Worm (Caenorhabditis elegans) whole organism, L1 larva: Measurements from ENCODE around the gene twk-7.

Experiments used
- F16B12.6 ChIP-seq: fragments of 150-350 bp; optimal IDR thresholded peaks from 2 replicates; lab custom pipeline; 2014; ENCODE audit warnings: missing biosample characterization, missing genetic modification characterization
- Y116A8C.19 ChIP-seq: sonication (generic microtip); optimal IDR thresholded peaks from 2 replicates; lab custom pipeline; 2016; ENCODE audit warnings: missing compliant biosample characterization, missing genetic modification characterization, borderline replicate concordance
- ama-1 ChIP-seq: fragments of 150-350 bp; optimal IDR thresholded peaks from 2 replicates; lab custom pipeline; 2014
- ceh-82 ChIP-seq, 3 experiments: fragments of 150-350 bp in 1 of 3; sonication (generic microtip) in 2 of 3; optimal IDR thresholded peaks; 2 replicates each; lab custom pipeline; 2014 to 2017; ENCODE audit warnings: missing biosample characterization in 3 of 3, missing genetic modification characterization in 3 of 3
- ceh-88 ChIP-seq: fragments of 200-800 bp; sonication (Bioruptor generic); IDR thresholded peaks from 2 replicates; pipeline ENCODE4 v1.3.6; 2022; ENCODE audit warnings: missing genetic modification characterization, missing compliant biosample characterization
- ceh-90 ChIP-seq: sonication (generic microtip); optimal IDR thresholded peaks from 2 replicates; lab custom pipeline; 2016; ENCODE audit warnings: missing genetic modification characterization, missing compliant biosample characterization
- dsc-1 ChIP-seq: sonication (generic microtip); optimal IDR thresholded peaks from 2 replicates; lab custom pipeline; 2016; ENCODE audit warnings: mild to moderate bottlenecking, missing genetic modification characterization, missing compliant biosample characterization
- efl-1 ChIP-seq, 4 experiments: fragments of 150-350 bp; optimal IDR thresholded peaks in 3 of 4; peaks in 1 of 4; 1 replicate in 1 of 4; 2 replicates in 3 of 4; lab custom pipeline; 2014; ENCODE audit warnings: missing biosample characterization in 2 of 4, missing genetic modification characterization in 2 of 4, missing genetic modification reagents in 2 of 4
- egl-27 ChIP-seq, 2 experiments: fragments of 150-350 bp in 1 of 2; sonication (generic microtip); optimal IDR thresholded peaks; 3 replicates each; lab custom pipeline; 2017 to 2018; ENCODE audit warnings: missing biosample characterization in 2 of 2, missing genetic modification characterization in 2 of 2, missing genetic modification reagents in 2 of 2
- elt-2 ChIP-seq: sonication (generic microtip); optimal IDR thresholded peaks from 2 replicates; lab custom pipeline; 2016; ENCODE audit warnings: missing genetic modification characterization, mild to moderate bottlenecking, inconsistent platforms, missing compliant biosample characterization, missing genetic modification reagents
- elt-3 ChIP-seq, 6 experiments: fragments of 150-350 bp in 1 of 6; sonication (generic microtip); optimal IDR thresholded peaks; 2 replicates each; lab custom pipeline; 2017 to 2018; ENCODE audit warnings: missing biosample characterization in 6 of 6, missing genetic modification characterization in 6 of 6, inconsistent platforms in 1 of 6
- fkh-10 ChIP-seq: sonication (generic microtip); optimal IDR thresholded peaks from 2 replicates; lab custom pipeline; 2017; ENCODE audit warnings: missing biosample characterization, missing genetic modification reagents, missing genetic modification characterization
- fkh-8 ChIP-seq: sonication (generic microtip); optimal IDR thresholded peaks from 2 replicates; lab custom pipeline; 2016; ENCODE audit warnings: mild to moderate bottlenecking, missing genetic modification characterization, missing compliant biosample characterization
- fos-1 ChIP-seq: fragments of 150-350 bp; optimal IDR thresholded peaks from 2 replicates; lab custom pipeline; 2014; ENCODE audit warnings: missing biosample characterization, missing genetic modification characterization
- hpl-2 ChIP-seq: fragments of 150-350 bp; optimal IDR thresholded peaks from 2 replicates; lab custom pipeline; 2014; ENCODE audit warnings: missing biosample characterization, missing genetic modification reagents, missing genetic modification characterization
- irx-1 ChIP-seq: sonication (generic microtip); optimal IDR thresholded peaks from 2 replicates; lab custom pipeline; 2016; ENCODE audit warnings: missing genetic modification characterization, missing compliant biosample characterization
- isw-1 ChIP-seq: fragments of 200-800 bp; sonication (Bioruptor generic); IDR thresholded peaks from 2 replicates; pipeline ENCODE4 v1.3.6; 2022; ENCODE audit warnings: missing genetic modification characterization, missing compliant biosample characterization
- lin-13 ChIP-seq: fragments of 150-350 bp; optimal IDR thresholded peaks from 2 replicates; lab custom pipeline; 2014; ENCODE audit warnings: missing biosample characterization, missing genetic modification reagents, missing genetic modification characterization
- lin-14 ChIP-seq: fragments of 200-800 bp; sonication (Bioruptor generic); optimal IDR thresholded peaks from 2 replicates; lab custom pipeline; 2018; ENCODE audit warnings: mild to moderate bottlenecking, missing genetic modification characterization, moderate library complexity, missing compliant biosample characterization
- lin-15B ChIP-seq: fragments of 150-350 bp; sonication (generic microtip); optimal IDR thresholded peaks from 3 replicates; lab custom pipeline; 2014; ENCODE audit warnings: missing biosample characterization, missing genetic modification characterization
- lin-35 ChIP-seq, 2 experiments: fragments of 150-350 bp; optimal IDR thresholded peaks; 2 replicates each; lab custom pipeline; 2014; ENCODE audit warnings: missing biosample characterization in 2 of 2, missing genetic modification characterization in 2 of 2, missing genetic modification reagents in 2 of 2
- lsy-2 ChIP-seq, 2 experiments: fragments of 150-350 bp; optimal IDR thresholded peaks; 2 replicates each; lab custom pipeline; 2014; ENCODE audit warnings: missing biosample characterization in 2 of 2, missing genetic modification characterization in 2 of 2
- mdl-1 ChIP-seq, 2 experiments: fragments of 150-350 bp; optimal IDR thresholded peaks; 2 replicates each; lab custom pipeline; 2014 to 2017; ENCODE audit warnings: missing biosample characterization in 2 of 2, missing genetic modification characterization in 2 of 2, inconsistent platforms in 1 of 2
- mef-2 ChIP-seq: fragments of 150-350 bp; optimal IDR thresholded peaks from 2 replicates; lab custom pipeline; 2014; ENCODE audit warnings: missing biosample characterization, missing genetic modification characterization
- mep-1 ChIP-seq: fragments of 150-350 bp; optimal IDR thresholded peaks from 2 replicates; lab custom pipeline; 2014; ENCODE audit warnings: missing biosample characterization, missing genetic modification characterization
- nhr-11 ChIP-seq: fragments of 150-350 bp; optimal IDR thresholded peaks from 2 replicates; lab custom pipeline; 2014; ENCODE audit warnings: missing biosample characterization, missing genetic modification characterization
- nhr-19 ChIP-seq: fragments of 200-800 bp; sonication (Bioruptor generic); conservative IDR thresholded peaks from 2 replicates; pipeline ENCODE4 v1.3.6; 2022; ENCODE audit warnings: missing genetic modification characterization, missing compliant biosample characterization
- nhr-20 ChIP-seq: sonication (generic microtip); optimal IDR thresholded peaks from 2 replicates; lab custom pipeline; 2016; ENCODE audit warnings: mild to moderate bottlenecking, missing genetic modification characterization, missing compliant biosample characterization
- nhr-28 ChIP-seq: fragments of 150-350 bp; optimal IDR thresholded peaks from 2 replicates; lab custom pipeline; 2014; ENCODE audit warnings: missing biosample characterization, missing genetic modification characterization
- nhr-47 ChIP-seq: sonication (generic microtip); optimal IDR thresholded peaks from 2 replicates; lab custom pipeline; 2016; ENCODE audit warnings: mild to moderate bottlenecking, missing genetic modification characterization, moderate library complexity, missing compliant biosample characterization
- nhr-71 ChIP-seq: sonication (generic microtip); optimal IDR thresholded peaks from 2 replicates; lab custom pipeline; 2016; ENCODE audit warnings: mild to moderate bottlenecking, missing genetic modification characterization, moderate library complexity, missing compliant biosample characterization
- nhr-76 ChIP-seq: sonication (generic microtip); optimal IDR thresholded peaks from 2 replicates; lab custom pipeline; 2017; ENCODE audit warnings: missing biosample characterization, missing genetic modification characterization
- nhr-84 ChIP-seq: sonication (generic microtip); optimal IDR thresholded peaks from 2 replicates; lab custom pipeline; 2017; ENCODE audit warnings: missing biosample characterization, missing genetic modification characterization
- nhr-85 ChIP-seq: sonication (generic microtip); peaks from one replicate; lab custom pipeline; 2016; ENCODE audit warnings: missing genetic modification characterization, inconsistent platforms, missing compliant biosample characterization
- nhr-90 ChIP-seq: sonication (generic microtip); optimal IDR thresholded peaks from 2 replicates; lab custom pipeline; 2016; ENCODE audit warnings: mild to moderate bottlenecking, missing genetic modification characterization, missing compliant biosample characterization; ENCODE audit not compliant: poor library complexity
- pax-3 ChIP-seq: fragments of 200-800 bp; sonication (Bioruptor generic); optimal IDR thresholded peaks from 2 replicates; lab custom pipeline; 2018; ENCODE audit warnings: mild to moderate bottlenecking, missing genetic modification characterization, moderate library complexity, missing compliant biosample characterization
- rnt-1 ChIP-seq: sonication (generic microtip); optimal IDR thresholded peaks from 2 replicates; lab custom pipeline; 2016; ENCODE audit warnings: mild to moderate bottlenecking, missing genetic modification characterization, moderate library complexity, missing compliant biosample characterization
- skn-1 ChIP-seq: fragments of 150-350 bp; optimal IDR thresholded peaks from 2 replicates; lab custom pipeline; 2014; ENCODE audit warnings: missing biosample characterization, missing genetic modification characterization
- snpc-4 ChIP-seq: fragments of 150-350 bp; optimal IDR thresholded peaks from 2 replicates; lab custom pipeline; 2014; ENCODE audit warnings: missing biosample characterization, missing genetic modification characterization
- snu-23 ChIP-seq: sonication (generic microtip); optimal IDR thresholded peaks from 2 replicates; lab custom pipeline; 2016; ENCODE audit warnings: missing genetic modification characterization, missing compliant biosample characterization
- sox-4 ChIP-seq: sonication (generic microtip); optimal IDR thresholded peaks from 2 replicates; lab custom pipeline; 2016; ENCODE audit warnings: missing genetic modification characterization, missing compliant biosample characterization
- sup-37 ChIP-seq: fragments of 200-800 bp; sonication (Bioruptor generic); optimal IDR thresholded peaks from 2 replicates; lab custom pipeline; 2018; ENCODE audit warnings: mild to moderate bottlenecking, missing genetic modification characterization, missing compliant biosample characterization
- tbx-2 ChIP-seq: sonication (generic microtip); optimal IDR thresholded peaks from 2 replicates; lab custom pipeline; 2016; ENCODE audit warnings: missing genetic modification characterization, missing compliant biosample characterization
- unc-130 ChIP-seq: fragments of 150-350 bp; optimal IDR thresholded peaks from 2 replicates; lab custom pipeline; 2017; ENCODE audit warnings: missing biosample characterization, missing genetic modification characterization, inconsistent platforms
- xbp-1 ChIP-seq: sonication (generic microtip); optimal IDR thresholded peaks from 2 replicates; lab custom pipeline; 2016; ENCODE audit warnings: missing genetic modification characterization, missing compliant biosample characterization
- ztf-4 ChIP-seq: fragments of 150-350 bp; optimal IDR thresholded peaks from 2 replicates; lab custom pipeline; 2014; ENCODE audit warnings: missing biosample characterization, missing genetic modification characterization

Gene twk-7

DNA sequence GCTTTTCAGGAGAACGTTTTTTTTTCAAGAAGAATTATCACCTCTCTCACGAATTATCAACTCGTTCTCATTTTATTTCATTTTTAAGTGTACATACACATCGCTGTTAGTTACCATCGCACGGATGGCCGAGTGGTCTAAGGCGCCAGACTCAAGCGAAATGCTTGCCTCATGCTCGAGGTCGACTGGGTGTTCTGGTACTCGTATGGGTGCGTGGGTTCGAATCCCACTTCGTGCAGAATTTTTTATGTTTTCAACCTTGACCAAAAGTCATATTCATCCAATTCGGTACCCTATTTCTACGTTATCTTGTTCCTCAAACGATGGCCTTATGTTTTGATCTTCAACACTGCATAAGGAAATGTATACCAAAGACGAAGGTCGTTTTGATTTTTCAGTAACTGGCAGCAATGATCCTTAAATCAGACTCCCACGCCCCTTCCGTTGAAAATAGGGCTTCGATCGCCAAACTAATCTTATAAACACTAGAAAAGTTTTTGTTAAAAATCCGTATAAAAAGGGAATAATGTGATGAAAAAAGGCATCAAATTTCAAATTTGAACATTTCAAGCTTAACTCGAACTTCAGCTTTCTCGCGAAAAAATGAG lies 4.2 kb downstream of the twk-7 start, which contains the start of gene fip-1:
Gene fip-1 (plus strand): TSS at position 558 of the 608 bp plus-strand sequence.
- no peak for TF ChIP-seq nhr-76 (tag; lab: Kevin White, UChicago)
- TF ChIP-seq mdl-1 (tag; optimal IDR thresholded peaks at IDR 0.05; lab: Kevin White, UChicago): no peak
- no peak for TF ChIP-seq pax-3 (tag; lab: Kevin White, UChicago)
- peak; percentile 0 for TF ChIP-seq snu-23
- no peak for TF ChIP-seq nhr-20 (tag; lab: Kevin White, UChicago)
- no peak for TF ChIP-seq mef-2 (tag; lab: Kevin White, UChicago)
- no peak for TF ChIP-seq dsc-1 (tag; lab: Kevin White, UChicago)
- TF ChIP-seq ceh-88 (GFP tag; lab: Robert Waterston, UW): no peak
- TF ChIP-seq unc-130: no peak
- TF ChIP-seq nhr-71 (tag; lab: Kevin White, UChicago): peak; percentile 22
- peak in 1 of 2 experiments; percentile 29 for TF ChIP-seq lin-35 (GFP tag; optimal IDR thresholded peaks at IDR 0.05; lab: Kevin White, UChicago)
- TF ChIP-seq efl-1 (optimal IDR thresholded peaks at IDR 0.05; lab: Kevin White, UChicago): no peak
- peak in 1 of 2 experiments; percentile 87 for TF ChIP-seq efl-1 (GFP tag; optimal IDR thresholded peaks at IDR 0.05 in 1 of 2; lab: Kevin White, UChicago)
- no peak for TF ChIP-seq snpc-4
- TF ChIP-seq nhr-19: no peak
- no peak for TF ChIP-seq fkh-10 (GFP tag; lab: Kevin White, UChicago)
- TF ChIP-seq hpl-2: no peak
- TF ChIP-seq nhr-84 (tag; lab: Kevin White, UChicago): no peak
- no peak for TF ChIP-seq nhr-28 (tag; lab: Kevin White, UChicago)

- TF ChIP-seq mep-1: no peak
- TF ChIP-seq nhr-71 (tag; lab: Kevin White, UChicago): peak; percentile 42
- TF ChIP-seq lsy-2 (tag; optimal IDR thresholded peaks at IDR 0.05; lab: Kevin White, UChicago): peak in 1 of 2 experiments; percentile 46
- TF ChIP-seq snpc-4: no peak
- TF ChIP-seq lin-14: peak; percentile 73
- no peak for TF ChIP-seq fkh-10 (GFP tag; lab: Kevin White, UChicago)
- peak; percentile 61 for TF ChIP-seq rnt-1 (tag; lab: Kevin White, UChicago)
Observed at ce11 chrIII:8636803-8637202, 6.7 kb downstream of the twk-7 start.

- peak; percentile 72 for TF ChIP-seq nhr-47 (tag; lab: Kevin White, UChicago)
- TF ChIP-seq nhr-84 (tag; lab: Kevin White, UChicago): no peak
- peak; percentile 45 for TF ChIP-seq nhr-90 (tag; lab: Kevin White, UChicago)
- peak; percentile 72 for TF ChIP-seq xbp-1 (tag; lab: Kevin White, UChicago)
- peak; percentile 52 for TF ChIP-seq rnt-1 (tag; lab: Kevin White, UChicago)
- peak; percentile 67 for TF ChIP-seq tbx-2 (tag; lab: Kevin White, UChicago)
- TF ChIP-seq F16B12.6 (tag; lab: Kevin White, UChicago): peak; percentile 87
- TF ChIP-seq nhr-11 (tag; lab: Kevin White, UChicago): no peak
- peak; percentile 51 for TF ChIP-seq isw-1 (GFP tag; lab: Robert Waterston, UW)
- peak; percentile 57 for TF ChIP-seq irx-1 (tag; lab: Kevin White, UChicago)
- peak in 1 of 6 experiments; percentile 31 for TF ChIP-seq elt-3 (tag; optimal IDR thresholded peaks at IDR 0.05; lab: Kevin White, UChicago)
- TF ChIP-seq sup-37 (GFP tag; lab: Kevin White, UChicago): no peak
- TF ChIP-seq lsy-2 (tag; optimal IDR thresholded peaks at IDR 0.05; lab: Kevin White, UChicago): peak; percentile 85 to 86
- no peak for TF ChIP-seq pax-3 (tag; lab: Kevin White, UChicago)
- no peak for TF ChIP-seq ztf-4 (tag; lab: Kevin White, UChicago)
- no peak for TF ChIP-seq egl-27 (tag; optimal IDR thresholded peaks at IDR 0.05; lab: Kevin White, UChicago)
- TF ChIP-seq lin-13 (GFP tag; lab: Kevin White, UChicago): no peak
- peak; percentile 12; the same call in 1 of the 2 replicates for TF ChIP-seq ceh-88 (GFP tag; lab: Robert Waterston, UW)
- no peak for TF ChIP-seq ama-1 (lab: Kevin White, UChicago)
- TF ChIP-seq fkh-10 (GFP tag; lab: Kevin White, UChicago): peak; percentile 3
- TF ChIP-seq efl-1 (optimal IDR thresholded peaks at IDR 0.05; lab: Kevin White, UChicago): peak; percentile 32 to 87
- TF ChIP-seq efl-1 (GFP tag; optimal IDR thresholded peaks at IDR 0.05 in 1 of 2; lab: Kevin White, UChicago): peak; percentile 90 to 98
- TF ChIP-seq fkh-8 (tag; lab: Kevin White, UChicago): peak; percentile 49
- peak; percentile 9 for TF ChIP-seq ceh-90
- TF ChIP-seq sox-4 (tag; lab: Kevin White, UChicago): no peak
- TF ChIP-seq skn-1 (tag; lab: Kevin White, UChicago): peak; percentile 74
- no peak for TF ChIP-seq hpl-2
- TF ChIP-seq nhr-71 (tag; lab: Kevin White, UChicago): peak; percentile 78
- TF ChIP-seq lin-15B (tag; lab: Kevin White, UChicago): peak; percentile 86
- peak; percentile 64 for TF ChIP-seq nhr-20 (tag; lab: Kevin White, UChicago)
- no peak for TF ChIP-seq Y116A8C.19 (tag; lab: Kevin White, UChicago)
- peak; percentile 47 to 64 (median 54) for TF ChIP-seq ceh-82 (tag; optimal IDR thresholded peaks at IDR 0.05; lab: Kevin White, UChicago)
- TF ChIP-seq mep-1: peak; percentile 91
- no peak for TF ChIP-seq fos-1 (tag; lab: Kevin White, UChicago)
- no peak for TF ChIP-seq elt-2
- TF ChIP-seq nhr-85 (tag; lab: Kevin White, UChicago): peak; percentile 73
- TF ChIP-seq unc-130: peak; percentile 55
Observed at ce11 chrIII:8630833-8631232, 12.7 kb downstream of the twk-7 start, which contains the start of gene dnj-10. Gene dnj-10 (plus strand): TSS chrIII:8631165.
